Worm (Caenorhabditis elegans) whole organism, early embryonic: ENCODE data around the gene nhr-138.

ENCODE experiments used
- B0310.2 ChIP-seq: sonication (generic microtip); optimal IDR thresholded peaks from 2 replicates; lab custom pipeline; 2016; ENCODE audit warnings: mild to moderate bottlenecking, missing genetic modification characterization, missing compliant biosample characterization
- ama-1 ChIP-seq: fragments of 150-350 bp; optimal IDR thresholded peaks from 2 replicates; lab custom pipeline; 2014
- ceh-36 ChIP-seq: sonication (generic microtip); optimal IDR thresholded peaks from 2 replicates; lab custom pipeline; 2016; ENCODE audit warnings: missing genetic modification characterization, inconsistent platforms, missing compliant biosample characterization
- hmbx-1 ChIP-seq: sonication (generic microtip); optimal IDR thresholded peaks from 2 replicates; lab custom pipeline; 2016; ENCODE audit warnings: mild to moderate bottlenecking, missing genetic modification characterization, missing compliant biosample characterization
- pes-1 ChIP-seq: fragments of 200-800 bp; sonication (Bioruptor generic); IDR thresholded peaks from 2 replicates; pipeline ENCODE4 v1.3.6; 2022; ENCODE audit warnings: missing genetic modification reagents, missing genetic modification characterization, missing compliant biosample characterization
- tbx-37 ChIP-seq: fragments of 200-800 bp; sonication (Bioruptor generic); conservative IDR thresholded peaks from 2 replicates; pipeline ENCODE4 v1.3.6; 2022; ENCODE audit warnings: missing genetic modification reagents, missing genetic modification characterization, missing compliant biosample characterization

DNA sequence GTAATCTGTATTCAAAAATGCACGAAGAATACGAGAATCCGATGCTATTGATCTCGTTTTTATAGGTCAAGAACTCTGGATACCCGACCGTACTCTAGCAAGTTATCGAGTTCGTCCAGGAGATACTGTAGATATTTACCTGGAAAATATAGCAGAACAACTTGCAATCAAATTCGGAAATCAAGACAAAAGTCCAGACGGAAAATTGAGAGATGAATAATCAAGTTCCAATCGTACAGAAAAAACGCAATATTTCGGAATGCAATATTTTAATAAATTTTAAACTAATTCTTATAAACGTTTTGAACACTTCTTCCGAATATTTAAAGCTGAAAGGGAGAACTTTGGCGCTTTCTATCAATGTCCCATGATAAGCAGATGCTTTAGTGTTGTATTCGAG is 13.9 kb downstream of the nhr-138 start:
- TF ChIP-seq B0310.2 (no peak), ceh-36 (no peak), pes-1 (GFP tag; lab: Robert Waterston, UW) (no peak), ama-1 (lab: Kevin White, UChicago) (no peak), tbx-37 (no peak), hmbx-1 (tag; lab: Kevin White, UChicago) (no peak)
